Fruit fly (Drosophila melanogaster): ENCODE measurements around the gene CG14301.

DNA sequence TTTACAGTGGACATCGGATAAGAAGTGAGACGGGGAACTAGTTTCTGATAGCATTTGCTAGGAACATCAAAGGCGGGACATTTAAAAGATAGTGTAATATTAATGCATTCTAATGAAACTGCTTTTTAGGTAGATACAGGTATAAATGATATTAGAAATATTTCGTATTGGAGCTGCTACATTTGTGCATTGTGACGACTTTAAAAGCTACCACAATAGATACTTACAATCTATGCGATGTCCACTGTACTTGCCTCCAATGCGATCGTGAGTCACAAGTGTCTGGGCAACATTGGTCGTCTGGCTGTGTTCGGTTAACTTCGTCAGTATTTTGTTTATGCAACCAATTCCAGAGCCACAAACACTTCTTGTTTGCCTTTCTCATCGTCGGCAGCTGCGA lies 28.6 kb upstream of the CG14301 start:
- peak; percentile 69 for TF ChIP-seq h (GFP tag; optimal IDR thresholded peaks at IDR 0.05)
- TF ChIP-seq HLH106 (tag; optimal IDR thresholded peaks at IDR 0.05) = peak; percentile 61
- TF ChIP-seq Hr83 (GFP tag; optimal IDR thresholded peaks at IDR 0.05; ENCODE audit: poor library complexity, severe bottlenecking) = no peak
- TF ChIP-seq fru (GFP tag; optimal IDR thresholded peaks at IDR 0.05) = peak; percentile 74
- TF ChIP-seq OdsH (GFP tag; optimal IDR thresholded peaks at IDR 0.05) = peak; percentile 64

Data from whole organism, wandering third instar larva.